Worm (Caenorhabditis elegans): ENCODE measurements around the gene gfi-3.

Gene gfi-3

DNA sequence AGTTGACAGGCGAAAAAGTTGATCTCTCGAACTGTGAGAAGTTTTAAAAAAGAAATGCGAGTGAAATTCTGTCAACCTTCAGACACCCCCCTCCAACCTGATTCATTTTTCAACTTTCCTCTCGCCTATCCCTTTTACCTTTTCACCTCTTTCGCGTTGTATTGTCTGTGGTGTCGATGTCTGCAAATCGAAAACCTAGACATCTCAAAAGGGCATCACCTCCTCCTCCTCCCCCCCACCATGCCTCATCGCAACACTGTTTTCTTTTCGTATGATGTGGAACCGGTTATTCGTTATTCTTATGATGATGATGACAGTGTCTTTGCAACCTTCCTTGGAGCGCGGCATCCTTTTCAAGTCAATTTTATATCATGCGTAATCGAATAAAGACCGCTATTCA, 27.6 kb downstream of the gfi-3 start (continued):
- TF ChIP-seq unc-62 (GFP tag; optimal IDR thresholded peaks at IDR 0.05 in 1 of 2) (peak in 1 of 2 experiments; percentile 8), unc-62 (tag; optimal IDR thresholded peaks at IDR 0.05) (no peak), ceh-82 (tag; optimal IDR thresholded peaks at IDR 0.05) (no peak), cey-2 (tag; optimal IDR thresholded peaks at IDR 0.05; ENCODE audit: borderline replicate concordance, insufficient read depth) (no peak), zip-11 (GFP tag; IDR thresholded peaks at IDR 0.05) (no peak), D1046.2 (GFP tag; IDR thresholded peaks at IDR 0.05) (no peak), lin-1 (GFP tag; IDR thresholded peaks at IDR 0.05) (no peak), daf-8 (GFP tag; IDR thresholded peaks at IDR 0.05) (no peak), egl-27 (tag; optimal IDR thresholded peaks at IDR 0.05) (no peak), fos-1 (tag; optimal IDR thresholded peaks at IDR 0.05) (no peak), spr-1 (tag; optimal IDR thresholded peaks at IDR 0.05) (no peak), T20F7.1 (GFP tag; optimal IDR thresholded peaks at IDR 0.05) (no peak), Y48G9A.11 (GFP tag; IDR thresholded peaks at IDR 0.05) (no peak), hif-1 (tag; optimal IDR thresholded peaks at IDR 0.05) (no peak), spr-3 (GFP tag; optimal IDR thresholded peaks at IDR 0.05) (no peak), php-3 (GFP tag; IDR thresholded peaks at IDR 0.05) (no peak), aha-1 (tag) (peak; percentile 90), zip-2 (tag; optimal IDR thresholded peaks at IDR 0.05) (no peak), hlh-30 (tag; optimal IDR thresholded peaks at IDR 0.05; ENCODE audit: insufficient read depth) (peak; percentile 37), attf-4 (tag; optimal IDR thresholded peaks at IDR 0.05) (no peak), mxl-3 (GFP tag; optimal IDR thresholded peaks at IDR 0.05) (peak; percentile 73), nhr-48 (tag; optimal IDR thresholded peaks at IDR 0.05) (peak; percentile 38), sdz-12 (GFP tag; optimal IDR thresholded peaks at IDR 0.05) (no peak), egl-43 (GFP tag; IDR thresholded peaks at IDR 0.05) (no peak), unc-39 (tag; optimal IDR thresholded peaks at IDR 0.05) (no peak), lir-3 (tag; optimal IDR thresholded peaks at IDR 0.05) (no peak), lin-39 (tag; optimal IDR thresholded peaks at IDR 0.05) (no peak), nhr-6 (tag; optimal IDR thresholded peaks at IDR 0.05) (no peak), lim-7 (GFP tag; IDR thresholded peaks at IDR 0.05) (no peak), F49E8.2 (tag; optimal IDR thresholded peaks at IDR 0.05; ENCODE audit: borderline replicate concordance) (no peak), nhr-42 (GFP tag; IDR thresholded peaks at IDR 0.05) (no peak), lin-13 (GFP tag; optimal IDR thresholded peaks at IDR 0.05) (no peak), hmg-1.1 (GFP tag; IDR thresholded peaks at IDR 0.05) (no peak), set-16 (GFP tag; IDR thresholded peaks at IDR 0.05) (0 out of 2 replicates have a peak, but pooled peaks have one; percentile 11), mep-1 (tag; optimal IDR thresholded peaks at IDR 0.05) (no peak), F10B5.3 (tag; optimal IDR thresholded peaks at IDR 0.05) (no peak), pha-4 (GFP tag; IDR thresholded peaks at IDR 0.05) (no peak), pha-4 (tag; optimal IDR thresholded peaks at IDR 0.05) (no peak), duxl-1 (tag; optimal IDR thresholded peaks at IDR 0.05; ENCODE audit: poor library complexity) (no peak), ZK546.5 (tag; optimal IDR thresholded peaks at IDR 0.05) (no peak), Y75B8A.6 (GFP tag; IDR thresholded peaks at IDR 0.05) (no peak), vab-7 (GFP tag; IDR thresholded peaks at IDR 0.05) (no peak), zfp-3 (GFP tag; conservative IDR thresholded peaks at IDR 0.05) (no peak), F37D6.2 (tag; optimal IDR thresholded peaks at IDR 0.05) (no peak), tra-1 (GFP tag; IDR thresholded peaks at IDR 0.05) (0 out of 2 replicates have a peak, but pooled peaks have one; percentile 40), ces-1 (GFP tag; optimal IDR thresholded peaks at IDR 0.05) (no peak), nhr-76 (tag; optimal IDR thresholded peaks at IDR 0.05) (no peak), T26A8.4 (GFP tag; IDR thresholded peaks at IDR 0.05) (no peak), saeg-2 (GFP tag; IDR thresholded peaks at IDR 0.05) (no peak), Y5F2A.4 (GFP tag; optimal IDR thresholded peaks at IDR 0.05) (no peak), R02D3.7 (tag; optimal IDR thresholded peaks at IDR 0.05) (no peak), ceh-62 (tag; optimal IDR thresholded peaks at IDR 0.05) (no peak), ceh-44 (GFP tag; IDR thresholded peaks at IDR 0.05) (no peak)

Data from whole organism, L4 larva.